Worm (Caenorhabditis elegans) whole organism, L4/young adult: ENCODE results near the gene C50E3.15.

Experiments
- W03F9.2 ChIP-seq: fragments of 150-350 bp; optimal IDR thresholded peaks from 2 replicates; lab custom pipeline; 2014; ENCODE audit warnings: missing biosample characterization, missing genetic modification characterization
- dao-5 ChIP-seq: sonication (generic microtip); optimal IDR thresholded peaks from 2 replicates; lab custom pipeline; 2016; ENCODE audit warnings: missing genotype, missing genetic modification characterization, moderate library complexity, missing compliant biosample characterization
- him-1 ChIP-seq: sonication (generic microtip); optimal IDR thresholded peaks from 2 replicates; lab custom pipeline; 2016; ENCODE audit warnings: missing genotype, missing genetic modification reagents, missing genetic modification characterization, missing compliant biosample characterization

Gene C50E3.15

ce11 chrV:7622011-7622465, 3.8 kb downstream of the C50E3.15 start, which contains the start of gene C50E3.12:
TSS of gene C50E3.12 (minus strand) at chrV:7622061.
- TF ChIP-seq W03F9.2 (tag; lab: Kevin White, UChicago) = no peak
- no peak for TF ChIP-seq him-1 (tag; lab: Kevin White, UChicago)
- no peak for TF ChIP-seq dao-5 (tag; lab: Kevin White, UChicago)

ce11 chrV:7624152-7624551, 5.9 kb downstream of the C50E3.15 start, which contains the start of gene C50E3.13:
TSS of gene C50E3.13 (minus strand) at chrV:7624252.
- TF ChIP-seq W03F9.2 (tag; lab: Kevin White, UChicago) (no peak), dao-5 (tag; lab: Kevin White, UChicago) (no peak)

ce11 chrV:7624652-7625051, 6.4 kb downstream of the C50E3.15 start, which contains the start of gene grsp-4:
TSS of gene grsp-4 (plus strand) at chrV:7624952.
- TF ChIP-seq him-1 (tag; lab: Kevin White, UChicago) = no peak
- no peak for TF ChIP-seq dao-5 (tag; lab: Kevin White, UChicago)
- TF ChIP-seq W03F9.2 (tag; lab: Kevin White, UChicago) = no peak

- TF ChIP-seq him-1 (tag; lab: Kevin White, UChicago) = no peak
- TF ChIP-seq dao-5 (tag; lab: Kevin White, UChicago) = no peak
These were observed 8.3 kb downstream of the C50E3.15 start, which contains the start of gene F07C4.6 for ce11 chrV:7626550-7626949. TSS of gene F07C4.6 (plus strand) at chrV:7626850.

ce11 chrV:7629504-7629903, 11.3 kb downstream of the C50E3.15 start, which contains the start of gene srd-30:
TSS of gene srd-30 (plus strand) at chrV:7629804.
- no peak for TF ChIP-seq him-1 (tag; lab: Kevin White, UChicago)
- TF ChIP-seq W03F9.2 (tag; lab: Kevin White, UChicago) = no peak
- TF ChIP-seq dao-5 (tag; lab: Kevin White, UChicago) = no peak

ce11 chrV:7631732-7632131, 13.5 kb downstream of the C50E3.15 start, which contains the start of gene srd-25:
TSS of gene srd-25 (plus strand) at chrV:7632032.
- TF ChIP-seq W03F9.2 (tag; lab: Kevin White, UChicago) = no peak

- TF ChIP-seq him-1 (tag; lab: Kevin White, UChicago) = no peak
- TF ChIP-seq dao-5 (tag; lab: Kevin White, UChicago) = no peak
- no peak for TF ChIP-seq W03F9.2 (tag; lab: Kevin White, UChicago)
These were observed 16.4 kb downstream of the C50E3.15 start, which contains the start of gene srd-31 for ce11 chrV:7634657-7635056. TSS of gene srd-31 (minus strand) at chrV:7634757.

- no peak for TF ChIP-seq dao-5 (tag; lab: Kevin White, UChicago)
- no peak for TF ChIP-seq W03F9.2 (tag; lab: Kevin White, UChicago)
- no peak for TF ChIP-seq him-1 (tag; lab: Kevin White, UChicago)
These were observed 17.3 kb downstream of the C50E3.15 start, which contains the start of gene srd-29 for ce11 chrV:7635469-7635868. TSS of gene srd-29 (plus strand) at chrV:7635769.

- no peak for TF ChIP-seq him-1 (tag; lab: Kevin White, UChicago)
- TF ChIP-seq W03F9.2 (tag; lab: Kevin White, UChicago) = no peak
- no peak for TF ChIP-seq dao-5 (tag; lab: Kevin White, UChicago)
These were observed 19.6 kb downstream of the C50E3.15 start, which contains the start of gene clec-45 for ce11 chrV:7637801-7638200. TSS of gene clec-45 (plus strand) at chrV:7638101.

- no peak for TF ChIP-seq W03F9.2 (tag; lab: Kevin White, UChicago)
- no peak for TF ChIP-seq him-1 (tag; lab: Kevin White, UChicago)
- TF ChIP-seq dao-5 (tag; lab: Kevin White, UChicago) = no peak
These were observed 21.1 kb downstream of the C50E3.15 start for ce11 chrV:7639356-7639755.

ce11 chrV:7639787-7640186, 21.6 kb downstream of the C50E3.15 start, which contains the start of gene F07C4.10:
TSS of gene F07C4.10 (minus strand) at chrV:7639887.
- TF ChIP-seq him-1 (tag; lab: Kevin White, UChicago) (no peak), dao-5 (tag; lab: Kevin White, UChicago) (no peak), W03F9.2 (tag; lab: Kevin White, UChicago) (no peak)

ce11 chrV:7641718-7642117, 23.5 kb downstream of the C50E3.15 start:
- TF ChIP-seq him-1 (tag; lab: Kevin White, UChicago) (no peak), W03F9.2 (tag; lab: Kevin White, UChicago) (no peak), dao-5 (tag; lab: Kevin White, UChicago) (no peak)

ce11 chrV:7643416-7643815, 25.2 kb downstream of the C50E3.15 start, which contains the start of gene F07C4.11:
TSS of gene F07C4.11 (minus strand) at chrV:7643516.
- TF ChIP-seq dao-5 (tag; lab: Kevin White, UChicago) (no peak), W03F9.2 (tag; lab: Kevin White, UChicago) (no peak), him-1 (tag; lab: Kevin White, UChicago) (no peak)

ce11 chrV:7645454-7645853, 27.2 kb downstream of the C50E3.15 start, which contains the start of gene str-47:
TSS of gene str-47 (plus strand) at chrV:7645754.
- TF ChIP-seq dao-5 (tag; lab: Kevin White, UChicago) (no peak), him-1 (tag; lab: Kevin White, UChicago) (no peak), W03F9.2 (tag; lab: Kevin White, UChicago) (no peak)
